Fruit fly (Drosophila melanogaster) whole organism, embryonic: ENCODE results near the gene tHMG1.
A peak's percentile ranks its signal among the peaks of the same experiment; 100 is the strongest.

Experiments used
- CG10209 ChIP-seq: fragments of 200-800 bp; sonication (Bioruptor generic); optimal IDR thresholded peaks from 3 replicates; lab custom pipeline; 2017; ENCODE audit warnings: missing biosample characterization, mild to moderate bottlenecking, missing genetic modification characterization, missing genetic modification reagents
- CG10274 ChIP-seq: fragments of 200-800 bp; sonication (Bioruptor generic); optimal IDR thresholded peaks from 3 replicates; lab custom pipeline; 2017; ENCODE audit warnings: missing biosample characterization, mild to moderate bottlenecking, missing genetic modification characterization
- CG12071 ChIP-seq: fragments of 200-800 bp; sonication (Bioruptor generic); optimal IDR thresholded peaks from 3 replicates; lab custom pipeline; 2018; ENCODE audit warnings: missing biosample characterization, mild to moderate bottlenecking, missing genetic modification characterization
- CG12219 ChIP-seq: fragments of 200-800 bp; sonication (Bioruptor generic); optimal IDR thresholded peaks from 3 replicates; lab custom pipeline; 2018; ENCODE audit warnings: missing biosample characterization, mild to moderate bottlenecking, missing genetic modification characterization
- CG12236 ChIP-seq: fragments of 200-800 bp; sonication (Bioruptor generic); optimal IDR thresholded peaks from 2 replicates; lab custom pipeline; 2016; ENCODE audit warnings: missing biosample characterization, missing genetic modification characterization
- CG12744 ChIP-seq: fragments of 200-800 bp; sonication (Bioruptor generic); optimal IDR thresholded peaks from 2 replicates; lab custom pipeline; 2016; ENCODE audit warnings: missing biosample characterization, missing genetic modification characterization
- CG12769 ChIP-seq: fragments of 200-800 bp; sonication (Bioruptor generic); optimal IDR thresholded peaks from 2 replicates; lab custom pipeline; 2019; ENCODE audit warnings: missing biosample characterization, mild to moderate bottlenecking, missing genetic modification characterization, moderate library complexity
- CG13296 ChIP-seq: fragments of 200-800 bp; sonication (Bioruptor generic); optimal IDR thresholded peaks from 3 replicates; lab custom pipeline; 2018; ENCODE audit warnings: missing biosample characterization, mild to moderate bottlenecking, missing genetic modification characterization
- CG15514 ChIP-seq: fragments of 200-800 bp; sonication (Bioruptor generic); optimal IDR thresholded peaks from 3 replicates; lab custom pipeline; 2017; ENCODE audit warnings: missing biosample characterization, missing genetic modification characterization, mild to moderate bottlenecking, moderate library complexity, missing genetic modification reagents
- CG17328 ChIP-seq: fragments of 200-800 bp; sonication (Bioruptor generic); IDR thresholded peaks from 2 replicates; pipeline ENCODE4 v1.3.6; 2022; ENCODE audit warnings: missing biosample characterization, missing genetic modification characterization
- CG17361 ChIP-seq: fragments of 200-800 bp; sonication (Bioruptor generic); IDR thresholded peaks from 3 replicates; pipeline ENCODE4 v1.3.6; 2022; ENCODE audit warnings: missing biosample characterization, missing genetic modification characterization
- CG17829 ChIP-seq: fragments of 200-800 bp; optimal IDR thresholded peaks from 2 replicates; lab custom pipeline; 2019; ENCODE audit warnings: missing biosample characterization, mild to moderate bottlenecking, missing genetic modification characterization, moderate library complexity
- CG18599 ChIP-seq: fragments of 200-800 bp; sonication (Bioruptor generic); optimal IDR thresholded peaks from 3 replicates; lab custom pipeline; 2017; ENCODE audit warnings: missing biosample characterization, missing genetic modification characterization, mild to moderate bottlenecking, moderate library complexity, missing genetic modification reagents
- CG2875 ChIP-seq: fragments of 200-800 bp; sonication (Bioruptor generic); optimal IDR thresholded peaks from 2 replicates; lab custom pipeline; 2017; ENCODE audit warnings: missing biosample characterization, mild to moderate bottlenecking, missing genetic modification characterization, missing genetic modification reagents
- CG31441 ChIP-seq: fragments of 200-800 bp; sonication (Bioruptor generic); IDR thresholded peaks from 2 replicates; pipeline ENCODE4 v1.3.6; 2022; ENCODE audit warnings: missing biosample characterization, missing genetic modification characterization
- CG32532 ChIP-seq: fragments of 200-800 bp; sonication (Bioruptor generic); IDR thresholded peaks from 2 replicates; pipeline ENCODE4 v1.3.6; 2022; ENCODE audit warnings: missing biosample characterization, missing genetic modification characterization
- CG3281 ChIP-seq: fragments of 200-800 bp; sonication (Bioruptor generic); optimal IDR thresholded peaks from 3 replicates; lab custom pipeline; 2017; ENCODE audit warnings: missing biosample characterization, mild to moderate bottlenecking, missing genetic modification characterization
- CG33557 ChIP-seq: fragments of 200-800 bp; sonication (Bioruptor generic); optimal IDR thresholded peaks from 2 replicates; lab custom pipeline; 2019; ENCODE audit warnings: missing biosample characterization, mild to moderate bottlenecking, missing genetic modification characterization, moderate library complexity
- CG3407 ChIP-seq: fragments of 200-800 bp; sonication (Bioruptor generic); optimal IDR thresholded peaks from 2 replicates; lab custom pipeline; 2018; ENCODE audit warnings: missing biosample characterization, mild to moderate bottlenecking, missing genetic modification characterization
- CG5953 ChIP-seq: fragments of 200-800 bp; sonication (Bioruptor generic); IDR thresholded peaks from 2 replicates; pipeline ENCODE4 v1.3.6; 2022; ENCODE audit warnings: missing biosample characterization, missing genetic modification characterization
- CG7271 ChIP-seq: fragments of 200-800 bp; sonication (Bioruptor generic); optimal IDR thresholded peaks from 2 replicates; lab custom pipeline; 2018; ENCODE audit warnings: missing biosample characterization, mild to moderate bottlenecking, missing genetic modification characterization, moderate library complexity
- CG7372 ChIP-seq: fragments of 200-800 bp; sonication (Bioruptor generic); IDR thresholded peaks from 2 replicates; pipeline ENCODE4 v1.3.6; 2022; ENCODE audit warnings: missing biosample characterization, missing genetic modification characterization
- Ets97D ChIP-seq: fragments of 200-800 bp; sonication (Bioruptor generic); optimal IDR thresholded peaks from 3 replicates; lab custom pipeline; 2016; ENCODE audit warnings: missing biosample characterization, missing genetic modification characterization
- Gug ChIP-seq: fragments of 200-800 bp; sonication (Bioruptor generic); IDR thresholded peaks from 4 replicates; pipeline ENCODE4 v1.3.6; 2022; ENCODE audit warnings: missing biosample characterization, missing genetic modification characterization
- Hmx ChIP-seq: fragments of 200-800 bp; sonication (Bioruptor generic); optimal IDR thresholded peaks from 2 replicates; lab custom pipeline; 2016; ENCODE audit warnings: missing biosample characterization, missing genetic modification characterization
- Lpt ChIP-seq: fragments of >200 bp; optimal IDR thresholded peaks from 2 replicates; lab custom pipeline; 2018; ENCODE audit warnings: missing biosample characterization, missing genetic modification characterization
- Ptx1 ChIP-seq: fragments of 200-800 bp; sonication (Bioruptor generic); IDR thresholded peaks from 2 replicates; pipeline ENCODE4 v1.3.6; 2022; ENCODE audit warnings: missing biosample characterization, missing genetic modification characterization
- Sry-δ ChIP-seq: fragments of 200-800 bp; sonication (Bioruptor generic); optimal IDR thresholded peaks from 2 replicates; lab custom pipeline; 2016; ENCODE audit warnings: missing biosample characterization, missing genetic modification characterization
- TFAM ChIP-seq: fragments of 200-800 bp; sonication (Bioruptor generic); optimal IDR thresholded peaks from 2 replicates; lab custom pipeline; 2017; ENCODE audit warnings: missing biosample characterization, missing genetic modification characterization, inconsistent platforms
- Xrp1 ChIP-seq: fragments of 200-800 bp; sonication (Bioruptor generic); IDR thresholded peaks from 2 replicates; pipeline ENCODE4 v1.3.6; 2022; ENCODE audit warnings: missing biosample characterization, missing genetic modification characterization
- bigmax ChIP-seq: fragments of 200-800 bp; sonication (Bioruptor generic); optimal IDR thresholded peaks from 2 replicates; lab custom pipeline; 2018; ENCODE audit warnings: missing biosample characterization, mild to moderate bottlenecking, missing genetic modification characterization
- btn ChIP-seq: fragments of 200-800 bp; sonication (Bioruptor generic); optimal IDR thresholded peaks from 2 replicates; lab custom pipeline; 2016; ENCODE audit warnings: missing biosample characterization, missing genetic modification characterization
- cato ChIP-seq: fragments of 200-800 bp; sonication (Bioruptor generic); optimal IDR thresholded peaks from 2 replicates; lab custom pipeline; 2016; ENCODE audit warnings: missing biosample characterization, missing genetic modification characterization, borderline replicate concordance
- chinmo ChIP-seq: fragments of 200-800 bp; sonication (Bioruptor generic); IDR thresholded peaks from 4 replicates; pipeline ENCODE4 v1.3.6; 2022; ENCODE audit warnings: missing biosample characterization, missing genetic modification characterization; ENCODE audit not compliant: partially characterized antibody
- crc ChIP-seq: fragments of 200-800 bp; sonication (Bioruptor generic); optimal IDR thresholded peaks from 2 replicates; lab custom pipeline; 2016; ENCODE audit warnings: missing biosample characterization, missing genetic modification characterization
- dysf ChIP-seq: fragments of 200-800 bp; sonication (Bioruptor generic); IDR thresholded peaks from 3 replicates; pipeline ENCODE4 v1.3.6; 2022; ENCODE audit warnings: missing biosample characterization, missing genetic modification characterization
- ftz-f1 ChIP-seq: fragments of 200-800 bp; sonication (Bioruptor generic); optimal IDR thresholded peaks from 2 replicates; lab custom pipeline; 2016; ENCODE audit warnings: missing biosample characterization, missing genetic modification characterization
- h ChIP-seq: fragments of >200 bp; optimal IDR thresholded peaks from 2 replicates; lab custom pipeline; 2017
- hbn ChIP-seq: fragments of 200-800 bp; sonication (Bioruptor generic); IDR thresholded peaks from 2 replicates; pipeline ENCODE4 v1.3.6; 2022; ENCODE audit warnings: missing biosample characterization, missing genetic modification characterization; ENCODE audit not compliant: partially characterized antibody
- insv ChIP-seq, 2 experiments: fragments of 200-800 bp; sonication (Bioruptor generic); optimal IDR thresholded peaks; 3 replicates each; lab custom pipeline; 2016 to 2018; ENCODE audit warnings: missing biosample characterization in 2 of 2, missing genetic modification characterization in 2 of 2
- luna ChIP-seq: fragments of 200-800 bp; sonication (Bioruptor generic); optimal IDR thresholded peaks from 2 replicates; lab custom pipeline; 2016; ENCODE audit warnings: missing biosample characterization, missing genetic modification characterization
- nmo ChIP-seq: fragments of 200-800 bp; sonication (Bioruptor generic); optimal IDR thresholded peaks from 2 replicates; lab custom pipeline; 2018; ENCODE audit warnings: missing biosample characterization, mild to moderate bottlenecking, missing genetic modification characterization, moderate library complexity
- pita ChIP-seq: fragments of 200-800 bp; sonication (Bioruptor generic); optimal IDR thresholded peaks from 2 replicates; lab custom pipeline; 2017; ENCODE audit warnings: missing biosample characterization, mild to moderate bottlenecking, missing genetic modification characterization
- psq ChIP-seq: fragments of 200-800 bp; sonication (Bioruptor generic); optimal IDR thresholded peaks from 2 replicates; lab custom pipeline; 2017; ENCODE audit warnings: missing biosample characterization, missing genetic modification characterization
- run ChIP-seq: fragments of 200-800 bp; sonication (Bioruptor generic); optimal IDR thresholded peaks from 3 replicates; lab custom pipeline; 2018; ENCODE audit warnings: missing biosample characterization, mild to moderate bottlenecking, missing genetic modification characterization
- sd ChIP-seq: fragments of 200-800 bp; sonication (Bioruptor generic); optimal IDR thresholded peaks from 3 replicates; lab custom pipeline; 2018; ENCODE audit warnings: missing biosample characterization, mild to moderate bottlenecking, missing genetic modification characterization, moderate library complexity
- shn ChIP-seq: fragments of 200-800 bp; sonication (Bioruptor generic); optimal IDR thresholded peaks from 3 replicates; lab custom pipeline; 2016; ENCODE audit warnings: missing biosample characterization, missing genetic modification characterization
- slbo ChIP-seq: fragments of 200-800 bp; sonication (Bioruptor generic); IDR thresholded peaks from 2 replicates; pipeline ENCODE4 v1.3.6; 2022; ENCODE audit warnings: missing biosample characterization, missing genetic modification characterization
- sna ChIP-seq: fragments of 200-800 bp; sonication (Bioruptor generic); IDR thresholded peaks from 2 replicates; pipeline ENCODE4 v1.3.6; 2022; ENCODE audit warnings: missing biosample characterization, missing genetic modification characterization; ENCODE audit not compliant: partially characterized antibody
- unc-4 ChIP-seq: fragments of 200-800 bp; sonication (Bioruptor generic); IDR thresholded peaks from 2 replicates; pipeline ENCODE4 v1.3.6; 2022; ENCODE audit warnings: missing biosample characterization, missing genetic modification characterization; ENCODE audit not compliant: partially characterized antibody

The tHMG1 gene

dm6 chr3R:22447195-22447873, 44.3 kb upstream of the tHMG1 start, which contains the start of gene CG34288 (continued):
- TF ChIP-seq CG5953 (GFP tag; lab: Robert Waterston, UW) (no peak), Ptx1 (GFP tag; lab: Robert Waterston, UW) (peak; percentile 68), CG12236 (no peak), shn (peak; percentile 26), sna (GFP tag; lab: Robert Waterston, UW) (no peak), nmo (no peak), CG3281 (GFP tag; lab: Kevin White, UChicago) (no peak), Ets97D (GFP tag; lab: Kevin White, UChicago) (no peak), btn (GFP tag; lab: Kevin White, UChicago) (no peak), pita (GFP tag; lab: Kevin White, UChicago) (no peak), Hmx (no peak), crc (GFP tag; lab: Kevin White, UChicago) (no peak), Gug (GFP tag; lab: Robert Waterston, UW) (no peak; the same call in 2 of the 4 replicates), CG33557 (no peak), Sry-δ (GFP tag; lab: Kevin White, UChicago) (no peak), CG10274 (GFP tag; lab: Kevin White, UChicago) (peak; percentile 99), Xrp1 (peak; percentile 41; the same call in 1 of the 2 replicates), CG13296 (no peak), CG18599 (GFP tag; lab: Kevin White, UChicago) (peak; percentile 66), CG31441 (GFP tag; lab: Robert Waterston, UW) (no peak), CG3407 (no peak), CG12744 (GFP tag; lab: Kevin White, UChicago) (no peak), CG10209 (GFP tag; lab: Kevin White, UChicago) (no peak), hbn (GFP tag; lab: Robert Waterston, UW) (no peak), insv (GFP tag; optimal IDR thresholded peaks at IDR 0.05; lab: Kevin White, UChicago) (no peak), CG7271 (tag; lab: Kevin White, UChicago) (no peak), CG32532 (peak; percentile 74), ftz-f1 (GFP tag; lab: Kevin White, UChicago) (no peak), CG7372 (GFP tag; lab: Robert Waterston, UW) (no peak), CG15514 (GFP tag; lab: Kevin White, UChicago) (no peak), Lpt (GFP tag; lab: Kevin White, UChicago) (no peak), chinmo (GFP tag; lab: Robert Waterston, UW) (no peak), CG17361 (no peak; the same call in 2 of the 3 replicates), h (lab: Kevin White, UChicago) (no peak), run (tag; lab: Kevin White, UChicago) (no peak), bigmax (GFP tag; lab: Kevin White, UChicago) (no peak), CG12071 (GFP tag; lab: Kevin White, UChicago) (peak; percentile 28), TFAM (no peak), unc-4 (GFP tag; lab: Robert Waterston, UW) (no peak), CG17829 (no peak), dysf (peak; percentile 59; the same call in 2 of the 3 replicates), sd (peak; percentile 73), cato (GFP tag; lab: Kevin White, UChicago) (no peak), CG12769 (tag; lab: Kevin White, UChicago) (peak; percentile 81), CG17328 (GFP tag; lab: Robert Waterston, UW) (peak; percentile 42; the same call in 1 of the 2 replicates), CG12219 (GFP tag; lab: Kevin White, UChicago) (no peak), luna (no peak), slbo (GFP tag; lab: Robert Waterston, UW) (peak; percentile 82), CG2875 (GFP tag; lab: Kevin White, UChicago) (no peak), psq (GFP tag; lab: Kevin White, UChicago) (no peak)
